Fruit fly (Drosophila melanogaster) Kc167 (cell line): ENCODE results near the gene CG12481.

Source experiments
- Myc ChIP-seq: fragments of >200 bp; optimal IDR thresholded peaks from 2 replicates; lab custom pipeline; 2017; ENCODE audit warnings: missing external identifiers
- Sin3A ChIP-seq: fragments of >200 bp; optimal IDR thresholded peaks from 2 replicates; lab custom pipeline; 2018; ENCODE audit warnings: missing external identifiers
- h ChIP-seq: fragments of >200 bp; optimal IDR thresholded peaks from 3 replicates; lab custom pipeline; 2018; ENCODE audit warnings: missing external identifiers
- psq ChIP-seq: fragments of >200 bp; optimal IDR thresholded peaks from 2 replicates; lab custom pipeline; 2017; ENCODE audit warnings: missing external identifiers

DNA sequence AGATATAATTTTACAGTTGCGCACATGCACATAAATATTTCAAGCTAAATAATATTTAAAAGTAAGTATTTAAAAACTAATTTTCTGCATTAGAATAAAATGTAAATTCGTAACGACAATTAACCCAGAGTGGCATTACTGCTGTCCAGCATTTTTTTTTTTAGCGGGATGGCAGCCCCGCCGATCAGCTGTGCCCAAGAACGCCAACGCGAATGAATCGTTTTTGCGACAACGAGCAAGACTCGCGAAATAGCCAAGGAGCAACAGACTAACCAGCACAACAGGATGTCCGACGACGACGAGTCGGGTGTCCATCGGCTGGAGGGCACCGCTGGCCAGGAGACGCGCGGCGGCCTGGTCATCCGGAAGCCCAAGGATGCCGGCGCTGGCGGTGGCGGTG is 14.1 kb downstream of the CG12481 start, which contains the start of gene Prp16:
- no peak for TF ChIP-seq Myc (lab: Kevin White, UChicago)
- no peak for TF ChIP-seq h (lab: Kevin White, UChicago)
- TF ChIP-seq psq, result no peak
- no peak for TF ChIP-seq Sin3A (lab: Kevin White, UChicago)
